Worm (Caenorhabditis elegans): ENCODE results near the gene arx-5.

Gene arx-5

DNA sequence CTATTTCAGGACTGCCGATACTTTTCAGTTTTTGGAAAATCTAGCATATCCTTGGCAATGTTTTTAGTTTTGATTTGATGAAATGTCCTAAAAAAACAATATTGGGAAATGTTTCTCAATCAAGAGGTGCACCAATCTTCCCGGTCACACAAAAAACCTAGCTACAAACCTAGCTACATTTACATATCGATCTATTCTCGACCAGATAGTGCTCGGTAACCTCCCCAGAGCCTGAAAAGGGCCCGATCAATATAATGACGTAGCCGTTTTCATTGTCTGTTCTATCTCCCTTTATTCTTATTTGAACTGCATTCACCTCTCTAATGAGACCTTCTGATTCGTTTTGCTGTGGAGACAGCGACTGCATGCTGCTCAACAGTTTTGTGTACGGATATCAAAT, 10.2 kb downstream of the arx-5 start, which contains the start of gene BE10.3:
BE10.3 (plus strand) TSS at position 301 of the 400 bp plus-strand sequence.
- TF ChIP-seq nhr-23 (tag; optimal IDR thresholded peaks at IDR 0.05) (no peak), unc-62 (GFP tag; optimal IDR thresholded peaks at IDR 0.05) (no peak), nhr-237 (tag; optimal IDR thresholded peaks at IDR 0.05) (no peak), eor-1 (tag; optimal IDR thresholded peaks at IDR 0.05) (no peak), fkh-10 (GFP tag; optimal IDR thresholded peaks at IDR 0.05) (no peak), tbx-2 (tag; optimal IDR thresholded peaks at IDR 0.05) (no peak)

DNA sequence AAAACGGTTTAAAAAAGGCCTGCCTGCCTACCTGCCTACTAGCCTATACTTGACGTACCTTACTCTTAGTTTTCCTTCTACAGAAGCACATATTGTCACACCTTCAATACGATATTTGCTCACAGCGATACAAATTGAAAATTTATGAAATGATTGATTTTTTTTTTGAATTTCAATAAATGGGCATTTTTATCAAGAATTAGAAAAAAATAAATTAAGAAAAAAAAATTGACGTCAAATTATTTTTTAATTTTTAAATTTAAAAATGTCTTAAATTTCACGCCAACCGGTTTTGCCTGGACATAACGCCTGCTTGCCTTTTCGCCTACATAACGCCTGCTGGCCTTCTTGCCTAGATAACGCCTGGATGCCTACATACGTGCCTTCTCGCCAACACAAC, 11.2 kb downstream of the arx-5 start, which contains the start of gene BE10.5:
BE10.5 (minus strand) TSS at position 101 of the 400 bp plus-strand sequence.
- TF ChIP-seq ceh-16 (tag; optimal IDR thresholded peaks at IDR 0.05) (no peak), nhr-77 (tag; optimal IDR thresholded peaks at IDR 0.05) (no peak), snpc-4 (tag; optimal IDR thresholded peaks at IDR 0.05) (no peak), mml-1 (tag; optimal IDR thresholded peaks at IDR 0.05) (no peak), unc-62 (GFP tag; optimal IDR thresholded peaks at IDR 0.05) (no peak), nhr-11 (tag; optimal IDR thresholded peaks at IDR 0.05) (no peak), eor-1 (tag; optimal IDR thresholded peaks at IDR 0.05) (no peak), mdl-1 (tag; optimal IDR thresholded peaks at IDR 0.05) (no peak), ztf-11 (tag; optimal IDR thresholded peaks at IDR 0.05) (no peak)

- no peak for TF ChIP-seq nhr-77 (tag; optimal IDR thresholded peaks at IDR 0.05)
- no peak for TF ChIP-seq ztf-11 (tag; optimal IDR thresholded peaks at IDR 0.05)
- TF ChIP-seq nhr-67 (tag; optimal IDR thresholded peaks at IDR 0.05), result no peak
- TF ChIP-seq pha-4 (tag; optimal IDR thresholded peaks at IDR 0.05), result no peak
- no peak for TF ChIP-seq unc-39 (tag; optimal IDR thresholded peaks at IDR 0.05)
- peak; percentile 21 for TF ChIP-seq lin-15B (tag; optimal IDR thresholded peaks at IDR 0.05)
- TF ChIP-seq nhr-23 (tag; optimal IDR thresholded peaks at IDR 0.05), result peak; percentile 28
- TF ChIP-seq nhr-43 (tag; optimal IDR thresholded peaks at IDR 0.05; ENCODE audit: poor library complexity, severe bottlenecking), result peak; percentile 16
- no peak for TF ChIP-seq zag-1 (tag; optimal IDR thresholded peaks at IDR 0.05)
- peak; percentile 14 for TF ChIP-seq elt-1 (tag; optimal IDR thresholded peaks at IDR 0.05)
- TF ChIP-seq pqm-1 (tag; optimal IDR thresholded peaks at IDR 0.05), result no peak
- TF ChIP-seq lsy-12 (tag; optimal IDR thresholded peaks at IDR 0.05), result no peak
- no peak for TF ChIP-seq ceh-28 (tag; optimal IDR thresholded peaks at IDR 0.05)
- TF ChIP-seq egl-27 (tag; optimal IDR thresholded peaks at IDR 0.05), result no peak
- peak; percentile 75 for TF ChIP-seq nhr-25 (tag; optimal IDR thresholded peaks at IDR 0.05)
Measured at ce11 chrIII:12800529-12800928, 17.4 kb downstream of the arx-5 start.

DNA sequence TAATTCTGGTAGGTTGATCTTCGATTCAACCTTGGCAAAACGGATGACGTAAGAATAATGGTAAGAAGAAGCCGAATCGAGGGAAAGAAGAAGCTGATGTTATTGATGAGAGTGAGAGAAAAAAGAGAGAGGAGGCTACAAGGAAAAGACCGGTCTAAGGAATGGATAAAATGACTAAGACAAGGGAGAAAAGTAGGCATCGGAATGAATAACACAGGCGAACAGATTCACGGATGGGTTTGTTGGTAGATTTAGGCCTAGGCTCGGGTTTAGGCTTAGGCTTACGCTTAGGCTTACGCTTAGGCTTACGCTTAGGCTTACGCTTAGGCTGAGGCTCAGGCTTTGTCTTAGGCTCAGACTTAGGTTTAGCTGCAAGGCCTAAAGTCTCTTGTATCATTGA, 19.4 kb downstream of the arx-5 start, which contains the start of gene agmo-1:
agmo-1 (minus strand) TSS at position 101 of the 400 bp plus-strand sequence.
- peak; percentile 70 for TF ChIP-seq nhr-25 (tag; optimal IDR thresholded peaks at IDR 0.05)
- no peak for TF ChIP-seq egl-27 (tag; optimal IDR thresholded peaks at IDR 0.05)
- no peak for TF ChIP-seq aly-2 (tag; optimal IDR thresholded peaks at IDR 0.05)
- no peak for TF ChIP-seq ceh-16 (tag; optimal IDR thresholded peaks at IDR 0.05)
- no peak for TF ChIP-seq lsy-12 (tag; optimal IDR thresholded peaks at IDR 0.05)
- TF ChIP-seq egl-5 (tag; optimal IDR thresholded peaks at IDR 0.05), result no peak
- no peak for TF ChIP-seq fkh-2 (tag; optimal IDR thresholded peaks at IDR 0.05)

- TF ChIP-seq nhr-43 (tag; optimal IDR thresholded peaks at IDR 0.05; ENCODE audit: poor library complexity, severe bottlenecking) (no peak), pha-4 (tag; optimal IDR thresholded peaks at IDR 0.05) (no peak), lin-39 (tag; optimal IDR thresholded peaks at IDR 0.05) (no peak), unc-62 (GFP tag; optimal IDR thresholded peaks at IDR 0.05) (no peak), ceh-28 (tag; optimal IDR thresholded peaks at IDR 0.05) (peak; percentile 93), nhr-25 (tag; optimal IDR thresholded peaks at IDR 0.05) (no peak)
Measured at ce11 chrIII:12794200-12794599, 23.7 kb downstream of the arx-5 start.

ce11 chrIII:12789420-12789819, 28.5 kb downstream of the arx-5 start, which contains the start of gene BE10.1:
Gene BE10.1, minus strand, starts transcription at chrIII:12789520.
- TF ChIP-seq nhr-43 (tag; optimal IDR thresholded peaks at IDR 0.05; ENCODE audit: poor library complexity, severe bottlenecking), result no peak
- no peak for TF ChIP-seq ceh-9 (tag; optimal IDR thresholded peaks at IDR 0.05)

- TF ChIP-seq nhr-11 (tag; optimal IDR thresholded peaks at IDR 0.05) (no peak), nfya-1 (tag; optimal IDR thresholded peaks at IDR 0.05; ENCODE audit: insufficient read depth) (no peak), nhr-43 (tag; optimal IDR thresholded peaks at IDR 0.05; ENCODE audit: poor library complexity, severe bottlenecking) (no peak), eor-1 (tag; optimal IDR thresholded peaks at IDR 0.05) (no peak), hmg-11 (tag; optimal IDR thresholded peaks at IDR 0.05) (no peak), elt-1 (tag; optimal IDR thresholded peaks at IDR 0.05) (no peak)
Measured at ce11 chrIII:12788239-12788638, 29.7 kb downstream of the arx-5 start.

All from whole organism, L3 larva.